Worm (Caenorhabditis elegans) whole organism, L2 larva: ENCODE measurements around the gene txt-14.

Experiments
- ama-1 ChIP-seq: fragments of 150-350 bp; optimal IDR thresholded peaks from 2 replicates; lab custom pipeline; 2018; ENCODE audit warnings: inconsistent platforms
- ceh-82 ChIP-seq: fragments of 150-350 bp; optimal IDR thresholded peaks from 2 replicates; lab custom pipeline; 2014; ENCODE audit warnings: missing biosample characterization, missing genetic modification characterization
- crh-2 ChIP-seq: sonication (generic microtip); optimal IDR thresholded peaks from 2 replicates; lab custom pipeline; 2017; ENCODE audit warnings: missing biosample characterization, missing genetic modification characterization
- egl-27 ChIP-seq: sonication (generic microtip); optimal IDR thresholded peaks from 3 replicates; lab custom pipeline; 2017; ENCODE audit warnings: missing biosample characterization, missing genetic modification reagents, missing genetic modification characterization
- elt-1 ChIP-seq: fragments of 150-350 bp; optimal IDR thresholded peaks from 2 replicates; lab custom pipeline; 2014; ENCODE audit warnings: missing biosample characterization, missing genetic modification characterization
- fos-1 ChIP-seq: fragments of 150-350 bp; optimal IDR thresholded peaks from 2 replicates; lab custom pipeline; 2014; ENCODE audit warnings: missing biosample characterization, missing genetic modification characterization
- gmeb-1 ChIP-seq: fragments of 150-350 bp; optimal IDR thresholded peaks from 2 replicates; lab custom pipeline; 2014; ENCODE audit warnings: missing biosample characterization, missing genetic modification characterization
- lin-11 ChIP-seq: fragments of 150-350 bp; sonication (generic microtip); optimal IDR thresholded peaks from 2 replicates; lab custom pipeline; 2014; ENCODE audit warnings: missing biosample characterization, missing genetic modification characterization, inconsistent platforms, mixed read lengths
- mab-5 ChIP-seq: fragments of 150-350 bp; optimal IDR thresholded peaks from 2 replicates; lab custom pipeline; 2014; ENCODE audit warnings: missing biosample characterization, missing genetic modification characterization
- nhr-10 ChIP-seq: sonication (generic microtip); optimal IDR thresholded peaks from 2 replicates; lab custom pipeline; 2017; ENCODE audit warnings: missing biosample characterization, missing genetic modification characterization
- nhr-129 ChIP-seq: fragments of 150-350 bp; optimal IDR thresholded peaks from 2 replicates; lab custom pipeline; 2014; ENCODE audit warnings: missing biosample characterization, missing genetic modification characterization
- nhr-23 ChIP-seq: fragments of 150-350 bp; optimal IDR thresholded peaks from 2 replicates; lab custom pipeline; 2014; ENCODE audit warnings: missing biosample characterization, missing genetic modification reagents, missing genetic modification characterization
- nhr-237 ChIP-seq: fragments of 150-350 bp; optimal IDR thresholded peaks from 2 replicates; lab custom pipeline; 2014; ENCODE audit warnings: missing biosample characterization, missing genetic modification characterization
- nhr-25 ChIP-seq: fragments of 150-350 bp; sonication (generic microtip); optimal IDR thresholded peaks from 3 replicates; lab custom pipeline; 2014; ENCODE audit warnings: missing biosample characterization, missing genetic modification characterization
- skn-1 ChIP-seq: sonication (generic microtip); optimal IDR thresholded peaks from 2 replicates; lab custom pipeline; 2017; ENCODE audit warnings: missing biosample characterization, missing genetic modification characterization
- sma-9 ChIP-seq, 2 experiments: fragments of 150-350 bp in 1 of 2; sonication (generic microtip) in 1 of 2; optimal IDR thresholded peaks; 2 replicates each; lab custom pipeline; 2014 to 2016; ENCODE audit warnings: missing genetic modification characterization in 2 of 2, mild to moderate bottlenecking in 1 of 2, missing biosample characterization in 1 of 2, missing compliant biosample characterization in 1 of 2, missing genetic modification reagents in 1 of 2, moderate library complexity in 1 of 2
- snpc-4 ChIP-seq: fragments of 150-350 bp; optimal IDR thresholded peaks from 2 replicates; lab custom pipeline; 2014; ENCODE audit warnings: missing biosample characterization, missing genetic modification characterization
- unc-55 ChIP-seq: fragments of 150-350 bp; sonication (generic microtip); optimal IDR thresholded peaks from 3 replicates; lab custom pipeline; 2014; ENCODE audit warnings: missing biosample characterization, missing genetic modification reagents, missing genetic modification characterization
- ztf-4 ChIP-seq: fragments of 150-350 bp; optimal IDR thresholded peaks from 2 replicates; lab custom pipeline; 2014; ENCODE audit warnings: missing biosample characterization, missing genetic modification characterization

The txt-14 gene

DNA sequence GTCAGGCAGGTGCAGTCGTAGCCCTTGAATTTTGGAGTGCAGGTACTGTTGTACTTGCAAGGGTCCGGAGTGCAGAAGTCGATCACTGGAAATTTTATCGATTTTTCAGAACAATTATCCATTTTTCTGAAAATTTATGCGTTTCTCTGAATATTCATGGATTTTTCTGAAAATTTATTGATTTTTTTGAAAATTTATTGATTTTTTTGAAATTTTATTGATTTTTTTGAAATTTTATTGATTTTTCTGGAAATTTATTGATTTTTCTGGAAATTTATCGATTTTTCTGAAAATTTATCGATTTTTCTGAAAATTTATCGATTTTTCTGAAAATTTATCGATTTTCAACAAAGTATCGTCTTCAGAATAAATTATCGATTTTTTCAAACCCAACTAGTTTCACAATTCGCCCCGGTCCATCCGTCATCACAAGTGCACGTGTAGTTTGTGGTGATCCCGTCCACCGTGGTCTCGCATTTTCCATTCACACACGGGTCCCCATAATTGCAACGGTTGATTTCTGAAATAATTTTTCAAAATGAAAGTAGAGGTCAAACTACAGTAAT is 49.6 kb downstream of the txt-14 start:
- TF ChIP-seq ztf-4 (tag; lab: Kevin White, UChicago) (no peak), skn-1 (tag; lab: Kevin White, UChicago) (no peak), lin-11 (tag; lab: Kevin White, UChicago) (no peak), snpc-4 (tag; lab: Kevin White, UChicago) (no peak), elt-1 (tag; lab: Kevin White, UChicago) (no peak), nhr-23 (no peak), fos-1 (no peak), gmeb-1 (tag; lab: Kevin White, UChicago) (no peak), ama-1 (no peak), nhr-129 (tag; lab: Kevin White, UChicago) (no peak), sma-9 (GFP tag; optimal IDR thresholded peaks at IDR 0.05; lab: Kevin White, UChicago) (no peak), sma-9 (tag; optimal IDR thresholded peaks at IDR 0.05; lab: Kevin White, UChicago) (no peak), unc-55 (GFP tag; lab: Kevin White, UChicago) (no peak), nhr-237 (tag; lab: Kevin White, UChicago) (no peak), mab-5 (tag; lab: Kevin White, UChicago) (no peak), nhr-10 (tag; lab: Kevin White, UChicago) (no peak), nhr-25 (tag; lab: Kevin White, UChicago) (no peak), crh-2 (tag; lab: Kevin White, UChicago) (no peak), ceh-82 (tag; lab: Kevin White, UChicago) (no peak), egl-27 (tag; lab: Kevin White, UChicago) (no peak)
